Fruit fly (Drosophila melanogaster): ENCODE results near the gene Polr3F.

Gene Polr3F

dm6 chr3R:22410537-22411360, 43.6 kb upstream of the Polr3F start, which contains the start of the genes CG13850 and lqfR (continued):
- TF ChIP-seq Hr38 (GFP tag; optimal IDR thresholded peaks at IDR 0.05) = no peak
- peak; percentile 61; the same call in 1 of the 3 replicates for TF ChIP-seq CG6163 (GFP tag; IDR thresholded peaks at IDR 0.05)
- no peak for TF ChIP-seq ss (GFP tag; optimal IDR thresholded peaks at IDR 0.05)
- TF ChIP-seq lz (GFP tag; optimal IDR thresholded peaks at IDR 0.05) = peak; percentile 81
- peak; percentile 18; the same call in 1 of the 2 replicates for TF ChIP-seq CG11294 (GFP tag; IDR thresholded peaks at IDR 0.05)
- TF ChIP-seq Smox (GFP tag; optimal IDR thresholded peaks at IDR 0.05) = peak; percentile 72
- TF ChIP-seq Ets21C (GFP tag; optimal IDR thresholded peaks at IDR 0.05) = peak; percentile 71
- peak; percentile 87 for TF ChIP-seq esn (GFP tag; optimal IDR thresholded peaks at IDR 0.05)
- peak; percentile 64 for TF ChIP-seq fkh (GFP tag; optimal IDR thresholded peaks at IDR 0.05)
- no peak for TF ChIP-seq OdsH (GFP tag; optimal IDR thresholded peaks at IDR 0.05)
- peak; percentile 82 for TF ChIP-seq cyc (GFP tag; optimal IDR thresholded peaks at IDR 0.05)
- no peak for TF ChIP-seq salr (GFP tag; optimal IDR thresholded peaks at IDR 0.05)
- peak; percentile 39 for TF ChIP-seq Lpt (GFP tag; optimal IDR thresholded peaks at IDR 0.05)
- no peak for TF ChIP-seq spab (GFP tag; optimal IDR thresholded peaks at IDR 0.05)
- no peak for TF ChIP-seq CG1621 (tag; optimal IDR thresholded peaks at IDR 0.05)
- no peak for TF ChIP-seq CG6854 (GFP tag; optimal IDR thresholded peaks at IDR 0.05)
- TF ChIP-seq svp (GFP tag) = peak; percentile 88
- peak; percentile 55 for TF ChIP-seq net (GFP tag; optimal IDR thresholded peaks at IDR 0.05)
- TF ChIP-seq CG4318 (GFP tag; optimal IDR thresholded peaks at IDR 0.05) = no peak
- TF ChIP-seq Sox14 (GFP tag; optimal IDR thresholded peaks at IDR 0.05) = peak; percentile 79
- TF ChIP-seq vri (GFP tag; optimal IDR thresholded peaks at IDR 0.05) = peak; percentile 43
- no peak for TF ChIP-seq Hr4 (GFP tag; optimal IDR thresholded peaks at IDR 0.05)
- peak; percentile 6 for TF ChIP-seq Ets96B (tag; optimal IDR thresholded peaks at IDR 0.05)
- TF ChIP-seq CG6792 (GFP tag; optimal IDR thresholded peaks at IDR 0.05) = peak; percentile 65
- TF ChIP-seq fd59A (GFP tag; optimal IDR thresholded peaks at IDR 0.05) = peak; percentile 62
- peak; percentile 84 for TF ChIP-seq pdm3 (GFP tag; optimal IDR thresholded peaks at IDR 0.05)
- no peak for TF ChIP-seq Eip93F (GFP tag; optimal IDR thresholded peaks at IDR 0.05)
- peak; percentile 71 for TF ChIP-seq acj6 (GFP tag; optimal IDR thresholded peaks at IDR 0.05)
- peak; percentile 83 for TF ChIP-seq CG31627 (GFP tag; optimal IDR thresholded peaks at IDR 0.05)
- peak; percentile 38 for TF ChIP-seq fd85E (GFP tag; optimal IDR thresholded peaks at IDR 0.05)
- peak; percentile 74 for TF ChIP-seq CG3919 (GFP tag; optimal IDR thresholded peaks at IDR 0.05)

dm6 chr3R:22405639-22406038, 38.5 kb upstream of the Polr3F start, which contains the start of gene CG13855:
Gene CG13855 (plus strand): TSS chr3R:22405939.
- TF ChIP-seq Eip75B (GFP tag; optimal IDR thresholded peaks at IDR 0.05) (no peak), CG10669 (GFP tag; optimal IDR thresholded peaks at IDR 0.05) (no peak), CG15336 (GFP tag; IDR thresholded peaks at IDR 0.05) (no peak), Smox (GFP tag; optimal IDR thresholded peaks at IDR 0.05) (no peak), Blimp-1 (GFP tag; optimal IDR thresholded peaks at IDR 0.05) (no peak), lz (GFP tag; optimal IDR thresholded peaks at IDR 0.05) (no peak), Eip93F (GFP tag; optimal IDR thresholded peaks at IDR 0.05) (no peak), Ets21C (GFP tag; optimal IDR thresholded peaks at IDR 0.05) (no peak), Sox14 (GFP tag; optimal IDR thresholded peaks at IDR 0.05) (no peak), net (GFP tag; optimal IDR thresholded peaks at IDR 0.05) (no peak), CG1621 (tag; optimal IDR thresholded peaks at IDR 0.05) (no peak), CG8319 (GFP tag; optimal IDR thresholded peaks at IDR 0.05) (no peak), salr (GFP tag; optimal IDR thresholded peaks at IDR 0.05) (no peak)

dm6 chr3R:22402355-22402754, 35.2 kb upstream of the Polr3F start, which contains the start of gene CG13856:
Gene CG13856 (plus strand): TSS chr3R:22402655.
- TF ChIP-seq dsx (GFP tag; optimal IDR thresholded peaks at IDR 0.05; ENCODE audit: poor library complexity, severe bottlenecking) (no peak), Ets21C (GFP tag; optimal IDR thresholded peaks at IDR 0.05) (no peak), cyc (GFP tag; optimal IDR thresholded peaks at IDR 0.05) (no peak), CG10669 (GFP tag; optimal IDR thresholded peaks at IDR 0.05) (no peak), ss (GFP tag; optimal IDR thresholded peaks at IDR 0.05) (no peak), lz (GFP tag; optimal IDR thresholded peaks at IDR 0.05) (no peak), Eip75B (GFP tag; optimal IDR thresholded peaks at IDR 0.05) (no peak), Eip78C (GFP tag) (no peak), fkh (GFP tag; optimal IDR thresholded peaks at IDR 0.05) (no peak), dac (GFP tag; optimal IDR thresholded peaks at IDR 0.05) (no peak)
